Fruit fly (Drosophila melanogaster): ENCODE results near the gene Rbsn-5.

The Rbsn-5 gene

DNA sequence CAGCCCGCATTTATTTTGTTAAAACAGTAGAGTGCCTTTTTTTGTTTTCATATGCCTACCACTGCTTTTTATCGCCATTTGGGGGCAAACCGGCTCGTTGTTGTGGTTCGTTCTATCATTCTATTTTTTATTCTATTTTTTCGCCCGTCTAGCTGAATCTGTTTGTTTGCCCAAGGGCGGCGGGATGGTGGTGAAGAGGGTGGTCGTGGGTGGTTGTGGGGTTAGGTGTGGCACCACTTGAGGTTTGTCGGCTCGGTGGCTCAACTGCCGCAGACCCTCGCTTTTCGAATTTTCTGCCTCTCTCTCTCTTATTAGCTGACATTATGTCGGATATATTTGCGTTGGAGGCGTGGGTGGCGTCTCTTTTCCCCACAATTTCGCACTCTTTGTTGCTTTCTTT is 11.9 kb downstream of the Rbsn-5 start (continued):
- no peak for TF ChIP-seq Doc2 (GFP tag; IDR thresholded peaks at IDR 0.05)
- no peak for TF ChIP-seq Tbp (GFP tag; optimal IDR thresholded peaks at IDR 0.05)
- TF ChIP-seq Deaf1 (tag; optimal IDR thresholded peaks at IDR 0.05): no peak
- TF ChIP-seq CG4820 (GFP tag; optimal IDR thresholded peaks at IDR 0.05): no peak
- TF ChIP-seq kah (GFP tag; optimal IDR thresholded peaks at IDR 0.05): no peak
- no peak for TF ChIP-seq mam (GFP tag; optimal IDR thresholded peaks at IDR 0.05)
- peak; percentile 83 for TF ChIP-seq crol (GFP tag; IDR thresholded peaks at IDR 0.05)
- no peak for TF ChIP-seq usp (GFP tag; optimal IDR thresholded peaks at IDR 0.05)
- TF ChIP-seq eve (GFP tag; optimal IDR thresholded peaks at IDR 0.05): no peak
- no peak for TF ChIP-seq zfh2 (GFP tag; optimal IDR thresholded peaks at IDR 0.05)
- TF ChIP-seq CG6175 (GFP tag; IDR thresholded peaks at IDR 0.05): peak; percentile 93
- no peak for TF ChIP-seq Hr3 (GFP tag; optimal IDR thresholded peaks at IDR 0.05)
- no peak for TF ChIP-seq scrt (GFP tag; optimal IDR thresholded peaks at IDR 0.05)
- no peak for TF ChIP-seq CG4328 (GFP tag; optimal IDR thresholded peaks at IDR 0.05)
- no peak for TF ChIP-seq CG4707 (GFP tag; optimal IDR thresholded peaks at IDR 0.05)
- no peak for TF ChIP-seq CG30403 (GFP tag; optimal IDR thresholded peaks at IDR 0.05)
- TF ChIP-seq crc (GFP tag; optimal IDR thresholded peaks at IDR 0.05): no peak
- TF ChIP-seq ems (GFP tag; optimal IDR thresholded peaks at IDR 0.05): no peak
- TF ChIP-seq tio (GFP tag; optimal IDR thresholded peaks at IDR 0.05): no peak
- TF ChIP-seq CG11696 (GFP tag; IDR thresholded peaks at IDR 0.05): no peak
- TF ChIP-seq Gsc (GFP tag; IDR thresholded peaks at IDR 0.05): no peak
- TF ChIP-seq CG30020 (tag; optimal IDR thresholded peaks at IDR 0.05): no peak
- 0 out of 2 replicates have a peak, but pooled peaks have one; percentile 7 for TF ChIP-seq Rfx (GFP tag; IDR thresholded peaks at IDR 0.05)
- TF ChIP-seq CG11085 (GFP tag; IDR thresholded peaks at IDR 0.05): no peak
- no peak for TF ChIP-seq bsh (GFP tag; optimal IDR thresholded peaks at IDR 0.05)
- no peak for TF ChIP-seq pfk (GFP tag; optimal IDR thresholded peaks at IDR 0.05)
- peak; percentile 38; the same call in 1 of the 2 replicates for TF ChIP-seq Bgb (GFP tag; IDR thresholded peaks at IDR 0.05; ENCODE audit: partially characterized antibody)
- no peak for TF ChIP-seq CG11695 (GFP tag; IDR thresholded peaks at IDR 0.05)
- TF ChIP-seq Meics (GFP tag; optimal IDR thresholded peaks at IDR 0.05): no peak
- no peak for TF ChIP-seq pb (GFP tag; optimal IDR thresholded peaks at IDR 0.05)
- TF ChIP-seq CG32767 (GFP tag; IDR thresholded peaks at IDR 0.05): no peak
- TF ChIP-seq Adf1 (GFP tag; IDR thresholded peaks at IDR 0.05): peak; percentile 12; the same call in 1 of the 2 replicates
- no peak for TF ChIP-seq CG11398 (GFP tag; optimal IDR thresholded peaks at IDR 0.05)
- no peak for TF ChIP-seq pnt (GFP tag; optimal IDR thresholded peaks at IDR 0.05)
- TF ChIP-seq CG5180 (GFP tag; optimal IDR thresholded peaks at IDR 0.05): no peak
- TF ChIP-seq corto (GFP tag; optimal IDR thresholded peaks at IDR 0.05): no peak
- TF ChIP-seq cg (GFP tag; optimal IDR thresholded peaks at IDR 0.05): no peak
- TF ChIP-seq hb (GFP tag; IDR thresholded peaks at IDR 0.05; ENCODE audit: partially characterized antibody): no peak
- no peak for TF ChIP-seq MBD-R2 (GFP tag; IDR thresholded peaks at IDR 0.05)
- no peak for TF ChIP-seq CG17359 (tag; optimal IDR thresholded peaks at IDR 0.05)
- TF ChIP-seq schlank (tag; optimal IDR thresholded peaks at IDR 0.05): peak; percentile 11
- no peak for TF ChIP-seq Rx (GFP tag; IDR thresholded peaks at IDR 0.05)
- no peak for TF ChIP-seq CG17328 (GFP tag; IDR thresholded peaks at IDR 0.05)
- no peak for TF ChIP-seq bbx (GFP tag; IDR thresholded peaks at IDR 0.05; ENCODE audit: partially characterized antibody)
- TF ChIP-seq gcm (GFP tag; optimal IDR thresholded peaks at IDR 0.05): peak; percentile 79
- TF ChIP-seq bab2 (GFP tag; optimal IDR thresholded peaks at IDR 0.05): no peak
- no peak for TF ChIP-seq sob (GFP tag; IDR thresholded peaks at IDR 0.05)
- no peak for TF ChIP-seq inv (GFP tag; IDR thresholded peaks at IDR 0.05; ENCODE audit: partially characterized antibody)
- no peak for TF ChIP-seq CG2199 (GFP tag; IDR thresholded peaks at IDR 0.05)
- TF ChIP-seq CG17612 (GFP tag; IDR thresholded peaks at IDR 0.05): no peak
- TF ChIP-seq vvl (GFP tag; IDR thresholded peaks at IDR 0.05): no peak
- TF ChIP-seq MESR4 (GFP tag; optimal IDR thresholded peaks at IDR 0.05): no peak

Measured in whole organism, embryonic.